Worm (Caenorhabditis elegans): Measurements from ENCODE around the gene F42G2.2.

- no peak for TF ChIP-seq nhr-76 (tag; optimal IDR thresholded peaks at IDR 0.05)
- no peak for TF ChIP-seq unc-62 (GFP tag; optimal IDR thresholded peaks at IDR 0.05)
- TF ChIP-seq pha-4 (tag; optimal IDR thresholded peaks at IDR 0.05) = peak; percentile 86
- TF ChIP-seq ztf-11 (tag; optimal IDR thresholded peaks at IDR 0.05) = no peak
- TF ChIP-seq nhr-12 (tag; optimal IDR thresholded peaks at IDR 0.05) = no peak
- TF ChIP-seq ham-2 (GFP tag; optimal IDR thresholded peaks at IDR 0.05) = no peak
Measured at ce11 chrII:2454822-2455221, 32.8 kb downstream of the F42G2.2 start.

All from whole organism, mixed stage, embryonic.